Worm (Caenorhabditis elegans) whole organism, young adult: Measurements from ENCODE around the gene fbxb-103.

ENCODE experiments used
- F10E7.11 ChIP-seq: sonication (generic microtip); optimal IDR thresholded peaks from 2 replicates; lab custom pipeline; 2017; ENCODE audit warnings: mild to moderate bottlenecking, missing genetic modification characterization, moderate library complexity, missing compliant biosample characterization
- F22D6.2 ChIP-seq: sonication (generic microtip); optimal IDR thresholded peaks from 2 replicates; lab custom pipeline; 2016; ENCODE audit warnings: mild to moderate bottlenecking, missing genetic modification characterization, missing compliant biosample characterization
- F57C9.4 ChIP-seq: sonication (generic microtip); optimal IDR thresholded peaks from 2 replicates; lab custom pipeline; 2017; ENCODE audit warnings: mild to moderate bottlenecking, missing genetic modification characterization, missing compliant biosample characterization
- T07F8.4 ChIP-seq: sonication (generic microtip); optimal IDR thresholded peaks from 2 replicates; lab custom pipeline; 2016; ENCODE audit warnings: mild to moderate bottlenecking, missing genetic modification characterization, moderate library complexity, missing compliant biosample characterization
- Y53F4B.3 ChIP-seq: fragments of 200-800 bp; sonication (Bioruptor generic); IDR thresholded peaks from 2 replicates; pipeline ENCODE4 v1.3.6; 2022; ENCODE audit warnings: missing genetic modification reagents, missing genetic modification characterization, missing compliant biosample characterization
- aptf-2 ChIP-seq: fragments of 200-800 bp; sonication (Bioruptor generic); conservative IDR thresholded peaks from 2 replicates; pipeline ENCODE4 v1.3.6; 2022; ENCODE audit warnings: missing genetic modification reagents, missing genetic modification characterization, missing compliant biosample characterization
- athp-1 ChIP-seq: sonication (generic microtip); optimal IDR thresholded peaks from 2 replicates; lab custom pipeline; 2017; ENCODE audit warnings: mild to moderate bottlenecking, missing genetic modification characterization, missing compliant biosample characterization
- attf-6 ChIP-seq: fragments of 200-800 bp; sonication (Bioruptor generic); IDR thresholded peaks from 2 replicates; pipeline ENCODE4 v1.3.6; 2022; ENCODE audit warnings: missing genetic modification reagents, missing genetic modification characterization, missing compliant biosample characterization
- cebp-1 ChIP-seq, 2 experiments: fragments of 200-800 bp in 1 of 2; sonication (Bioruptor generic) in 1 of 2; sonication (generic microtip) in 1 of 2; IDR thresholded peaks in 1 of 2; optimal IDR thresholded peaks in 1 of 2; 2 replicates each; pipeline versions ENCODE4 v1.3.6 to Lab custom; 2017 to 2022; ENCODE audit warnings: missing compliant biosample characterization in 2 of 2, missing genetic modification characterization in 2 of 2, mild to moderate bottlenecking in 1 of 2, missing genetic modification reagents in 1 of 2, moderate library complexity in 1 of 2
- ceh-100 ChIP-seq: fragments of 200-800 bp; sonication (Bioruptor generic); IDR thresholded peaks from 2 replicates; pipeline ENCODE4 v1.3.6; 2022; ENCODE audit warnings: missing genetic modification reagents, missing genetic modification characterization, missing compliant biosample characterization
- dox-1 ChIP-seq: fragments of 200-800 bp; sonication (Bioruptor generic); IDR thresholded peaks from 2 replicates; pipeline ENCODE4 v1.3.6; 2022; ENCODE audit warnings: missing genetic modification reagents, missing genetic modification characterization, missing compliant biosample characterization
- dpff-1 ChIP-seq: sonication (generic microtip); optimal IDR thresholded peaks from 2 replicates; lab custom pipeline; 2017; ENCODE audit warnings: mild to moderate bottlenecking, missing genetic modification characterization, missing compliant biosample characterization
- efl-1 ChIP-seq: fragments of 150-350 bp; optimal IDR thresholded peaks from 2 replicates; lab custom pipeline; 2014; ENCODE audit warnings: missing biosample characterization, missing genetic modification reagents, missing genetic modification characterization
- egl-18 ChIP-seq: fragments of 200-800 bp; sonication (Bioruptor generic); IDR thresholded peaks from 2 replicates; pipeline ENCODE4 v1.3.6; 2022; ENCODE audit warnings: missing genetic modification reagents, missing genetic modification characterization, missing compliant biosample characterization
- egl-44 ChIP-seq: fragments of 200-800 bp; sonication (Bioruptor generic); IDR thresholded peaks from 2 replicates; pipeline ENCODE4 v1.3.6; 2022; ENCODE audit warnings: missing genetic modification reagents, missing genetic modification characterization, missing compliant biosample characterization
- ets-4 ChIP-seq: fragments of 200-800 bp; sonication (Bioruptor generic); optimal IDR thresholded peaks from 2 replicates; lab custom pipeline; 2018; ENCODE audit warnings: mild to moderate bottlenecking, missing genetic modification characterization, missing compliant biosample characterization
- fkh-3 ChIP-seq: sonication (generic microtip); optimal IDR thresholded peaks from 2 replicates; lab custom pipeline; 2016; ENCODE audit warnings: mild to moderate bottlenecking, missing genetic modification characterization, missing compliant biosample characterization
- gei-17 ChIP-seq: fragments of 200-800 bp; sonication (Bioruptor generic); optimal IDR thresholded peaks from 2 replicates; lab custom pipeline; 2018; ENCODE audit warnings: mild to moderate bottlenecking, missing genetic modification characterization, missing compliant biosample characterization
- him-1 ChIP-seq: sonication (generic microtip); optimal IDR thresholded peaks from 2 replicates; lab custom pipeline; 2016; ENCODE audit warnings: missing genotype, missing genetic modification reagents, missing genetic modification characterization, missing compliant biosample characterization
- hlh-12 ChIP-seq: sonication (generic microtip); optimal IDR thresholded peaks from 2 replicates; lab custom pipeline; 2016; ENCODE audit warnings: missing genetic modification characterization, missing compliant biosample characterization
- hlh-26 ChIP-seq: fragments of 200-800 bp; sonication (Bioruptor generic); conservative IDR thresholded peaks from 2 replicates; pipeline ENCODE4 v1.3.6; 2022; ENCODE audit warnings: missing genetic modification reagents, missing genetic modification characterization, missing compliant biosample characterization
- hsf-1 ChIP-seq: fragments of 200-800 bp; sonication (Bioruptor generic); IDR thresholded peaks from 2 replicates; pipeline ENCODE4 v1.3.6; 2022; ENCODE audit warnings: missing genetic modification reagents, missing genetic modification characterization, missing compliant biosample characterization
- lag-1 ChIP-seq: fragments of 200-800 bp; sonication (Bioruptor generic); IDR thresholded peaks from 2 replicates; pipeline ENCODE4 v1.3.6; 2022; ENCODE audit warnings: missing genetic modification reagents, missing genetic modification characterization, missing compliant biosample characterization
- let-607 ChIP-seq, 2 experiments: fragments of 200-800 bp in 1 of 2; sonication (Bioruptor generic) in 1 of 2; sonication (generic microtip) in 1 of 2; optimal IDR thresholded peaks; 2 replicates each; lab custom pipeline; 2016 to 2018; ENCODE audit warnings: mild to moderate bottlenecking in 2 of 2, missing compliant biosample characterization in 2 of 2, missing genetic modification characterization in 2 of 2, moderate library complexity in 2 of 2, missing genotype in 1 of 2
- lin-40 ChIP-seq: sonication (generic microtip); optimal IDR thresholded peaks from 2 replicates; lab custom pipeline; 2016; ENCODE audit warnings: missing genetic modification characterization, mild to moderate bottlenecking, missing compliant biosample characterization, missing genotype, missing genetic modification reagents
- lin-54 ChIP-seq: fragments of 200-800 bp; sonication (Bioruptor generic); optimal IDR thresholded peaks from 2 replicates; lab custom pipeline; 2018; ENCODE audit warnings: mild to moderate bottlenecking, missing genetic modification characterization, missing compliant biosample characterization
- lsy-27 ChIP-seq: sonication (generic microtip); optimal IDR thresholded peaks from 2 replicates; lab custom pipeline; 2017; ENCODE audit warnings: missing genetic modification characterization, mild to moderate bottlenecking, missing compliant biosample characterization, antibody characterized with exemption, missing genotype, borderline replicate concordance; ENCODE audit not compliant: insufficient read depth
- madf-10 ChIP-seq: sonication (generic microtip); optimal IDR thresholded peaks from 2 replicates; lab custom pipeline; 2016; ENCODE audit warnings: mild to moderate bottlenecking, missing genetic modification characterization, missing compliant biosample characterization
- madf-8 ChIP-seq: fragments of 200-800 bp; sonication (Bioruptor generic); conservative IDR thresholded peaks from 2 replicates; pipeline ENCODE4 v1.3.6; 2022; ENCODE audit warnings: missing genetic modification reagents, missing genetic modification characterization, missing compliant biosample characterization
- mcd-1 ChIP-seq: fragments of 200-800 bp; sonication (Bioruptor generic); IDR thresholded peaks from 2 replicates; pipeline ENCODE4 v1.3.6; 2022; ENCODE audit warnings: missing genetic modification reagents, missing genetic modification characterization, missing compliant biosample characterization
- mel-28 ChIP-seq: sonication (generic microtip); optimal IDR thresholded peaks from 2 replicates; lab custom pipeline; 2016; ENCODE audit warnings: borderline replicate concordance, mild to moderate bottlenecking, missing genetic modification characterization, missing compliant biosample characterization
- nfya-1 ChIP-seq: sonication (generic microtip); optimal IDR thresholded peaks from 2 replicates; lab custom pipeline; 2017; ENCODE audit warnings: antibody characterized with exemption, missing compliant biosample characterization, missing genetic modification characterization, borderline replicate concordance; ENCODE audit not compliant: insufficient read depth
- nfya-2 ChIP-seq: fragments of 200-800 bp; sonication (Bioruptor generic); IDR thresholded peaks from 2 replicates; pipeline ENCODE4 v1.3.6; 2022; ENCODE audit warnings: missing genetic modification reagents, missing genetic modification characterization, missing compliant biosample characterization
- nfyb-1 ChIP-seq: fragments of 200-800 bp; sonication (Bioruptor generic); IDR thresholded peaks from 2 replicates; pipeline ENCODE4 v1.3.6; 2022; ENCODE audit warnings: missing genetic modification reagents, missing genetic modification characterization, missing compliant biosample characterization
- nhr-90 ChIP-seq: sonication (generic microtip); optimal IDR thresholded peaks from 2 replicates; lab custom pipeline; 2016; ENCODE audit warnings: missing genotype, mild to moderate bottlenecking, missing genetic modification characterization, missing compliant biosample characterization
- pha-4 ChIP-seq: fragments of 150-350 bp; sonication (generic microtip); optimal IDR thresholded peaks from 2 replicates; lab custom pipeline; 2014; ENCODE audit warnings: missing biosample characterization, missing genetic modification reagents, missing genetic modification characterization
- rcor-1 ChIP-seq: fragments of 200-800 bp; sonication (Bioruptor generic); IDR thresholded peaks from 2 replicates; pipeline ENCODE4 v1.3.6; 2022; ENCODE audit warnings: missing genetic modification reagents, missing genetic modification characterization, missing compliant biosample characterization
- somi-1 ChIP-seq: fragments of 200-800 bp; sonication (Bioruptor generic); optimal IDR thresholded peaks from 2 replicates; lab custom pipeline; 2018; ENCODE audit warnings: mild to moderate bottlenecking, missing genetic modification characterization, missing compliant biosample characterization
- sptf-2 ChIP-seq: fragments of 200-800 bp; sonication (Bioruptor generic); optimal IDR thresholded peaks from 2 replicates; lab custom pipeline; 2018; ENCODE audit warnings: mild to moderate bottlenecking, missing genetic modification characterization, missing compliant biosample characterization
- tbp1 ChIP-seq: fragments of 200-800 bp; sonication (Bioruptor generic); optimal IDR thresholded peaks from 2 replicates; lab custom pipeline; 2018; ENCODE audit warnings: mild to moderate bottlenecking, missing genetic modification characterization, missing compliant biosample characterization
- tbx-9 ChIP-seq: sonication (generic microtip); optimal IDR thresholded peaks from 2 replicates; lab custom pipeline; 2016; ENCODE audit warnings: borderline replicate concordance, missing genetic modification characterization, inconsistent platforms, missing compliant biosample characterization
- ztf-25 ChIP-seq: fragments of 200-800 bp; sonication (Bioruptor generic); IDR thresholded peaks from 2 replicates; pipeline ENCODE4 v1.3.6; 2022; ENCODE audit warnings: missing genetic modification reagents, missing genetic modification characterization, missing compliant biosample characterization

fbxb-103 gene

ce11 chrII:3864652-3865051 is 42.3 kb upstream of the fbxb-103 start, which contains the start of gene nhr-261:
TSS of gene nhr-261 (minus strand) at chrII:3864752.
- no peak for TF ChIP-seq fkh-3
- no peak for TF ChIP-seq egl-18
- no peak for TF ChIP-seq hlh-12 (tag; lab: Kevin White, UChicago)
- no peak for TF ChIP-seq dox-1 (GFP tag; lab: Robert Waterston, UW)
- no peak for TF ChIP-seq madf-8 (GFP tag; lab: Robert Waterston, UW)
- no peak for TF ChIP-seq pha-4
- TF ChIP-seq sptf-2 (GFP tag; lab: Kevin White, UChicago): no peak
- no peak for TF ChIP-seq ztf-25
- no peak for TF ChIP-seq rcor-1
- no peak for TF ChIP-seq F10E7.11
- no peak for TF ChIP-seq aptf-2 (GFP tag; lab: Robert Waterston, UW)

- no peak for TF ChIP-seq sptf-2 (GFP tag; lab: Kevin White, UChicago)
- TF ChIP-seq F22D6.2 (tag; lab: Kevin White, UChicago): no peak
- no peak for TF ChIP-seq F10E7.11
- no peak for TF ChIP-seq madf-10
- no peak for TF ChIP-seq T07F8.4 (tag; lab: Kevin White, UChicago)
Measured at ce11 chrII:3869601-3870000, 37.3 kb upstream of the fbxb-103 start, which contains the start of gene oac-10. TSS of gene oac-10 (plus strand) at chrII:3869901.

- TF ChIP-seq lag-1 (GFP tag; lab: Robert Waterston, UW) (no peak), dox-1 (GFP tag; lab: Robert Waterston, UW) (no peak), rcor-1 (no peak), mcd-1 (GFP tag; lab: Robert Waterston, UW) (no peak), ets-4 (no peak), him-1 (no peak), athp-1 (tag; lab: Kevin White, UChicago) (no peak), Y53F4B.3 (GFP tag; lab: Robert Waterston, UW) (no peak), gei-17 (GFP tag; lab: Kevin White, UChicago) (no peak)
Measured at ce11 chrII:3877127-3877526, 29.8 kb upstream of the fbxb-103 start, which contains the start of gene nep-3. TSS of gene nep-3 (minus strand) at chrII:3877227.

ce11 chrII:3877874-3878273 is 29.1 kb upstream of the fbxb-103 start, which contains the start of gene sdz-7:
TSS of gene sdz-7 (minus strand) at chrII:3877974.
- TF ChIP-seq egl-44 (no peak), efl-1 (GFP tag; lab: Kevin White, UChicago) (no peak), him-1 (no peak), attf-6 (GFP tag; lab: Robert Waterston, UW) (no peak), somi-1 (no peak), lsy-27 (tag; lab: Kevin White, UChicago) (no peak), lin-54 (GFP tag; lab: Kevin White, UChicago) (no peak), tbp1 (GFP tag; lab: Kevin White, UChicago) (no peak), ceh-100 (GFP tag; lab: Robert Waterston, UW) (no peak)
- TF ChIP-seq, all 124 proteins: peak for 0

ce11 chrII:3878330-3878729 is 28.6 kb upstream of the fbxb-103 start, which contains the start of gene srh-250:
TSS of gene srh-250 (plus strand) at chrII:3878630.
- TF ChIP-seq hlh-26 (no peak), lin-40 (tag; lab: Kevin White, UChicago) (no peak), nhr-90 (no peak), nfyb-1 (GFP tag; lab: Robert Waterston, UW) (no peak), nfya-2 (GFP tag; lab: Robert Waterston, UW) (no peak), mel-28 (no peak), tbx-9 (tag; lab: Kevin White, UChicago) (no peak), madf-8 (GFP tag; lab: Robert Waterston, UW) (no peak), cebp-1 (GFP tag; IDR thresholded peaks at IDR 0.05; lab: Robert Waterston, UW) (no peak), cebp-1 (tag; optimal IDR thresholded peaks at IDR 0.05; lab: Kevin White, UChicago) (no peak), somi-1 (no peak), F22D6.2 (tag; lab: Kevin White, UChicago) (no peak), dpff-1 (tag; lab: Kevin White, UChicago) (no peak), fkh-3 (no peak), hsf-1 (GFP tag; lab: Robert Waterston, UW) (no peak), F57C9.4 (tag; lab: Kevin White, UChicago) (no peak), let-607 (tag; optimal IDR thresholded peaks at IDR 0.05; lab: Kevin White, UChicago) (no peak), nfya-1 (tag; lab: Kevin White, UChicago) (no peak)
